Worm (Caenorhabditis elegans) whole organism, young adult: ENCODE data around the gene clec-63.
A peak's percentile ranks its signal among the peaks of the same experiment; 100 is the strongest.

Experiments used
- B0019.2 ChIP-seq: fragments of 200-800 bp; sonication (Bioruptor generic); conservative IDR thresholded peaks from 2 replicates; pipeline ENCODE4 v1.3.6; 2022; ENCODE audit warnings: missing genetic modification reagents, missing genetic modification characterization, missing compliant biosample characterization
- B0035.1 ChIP-seq: sonication (generic microtip); optimal IDR thresholded peaks from 2 replicates; lab custom pipeline; 2016; ENCODE audit warnings: missing genetic modification characterization, mild to moderate bottlenecking, missing compliant biosample characterization, missing genotype, missing genetic modification reagents
- D2030.7 ChIP-seq: fragments of 200-800 bp; sonication (Bioruptor generic); IDR thresholded peaks from 2 replicates; pipeline ENCODE4 v1.3.6; 2022; ENCODE audit warnings: missing genetic modification reagents, missing genetic modification characterization, missing compliant biosample characterization
- F49E8.2 ChIP-seq: sonication (generic microtip); optimal IDR thresholded peaks from 3 replicates; lab custom pipeline; 2017; ENCODE audit warnings: missing genetic modification characterization, mild to moderate bottlenecking, missing compliant biosample characterization, antibody characterized with exemption, moderate library complexity; ENCODE audit not compliant: insufficient read depth
- Y53G8AR.9 ChIP-seq: fragments of 200-800 bp; sonication (Bioruptor generic); conservative IDR thresholded peaks from 2 replicates; pipeline ENCODE4 v1.3.6; 2022; ENCODE audit warnings: missing genetic modification reagents, missing genetic modification characterization, missing compliant biosample characterization
- Y56A3A.18 ChIP-seq: fragments of 200-800 bp; sonication (Bioruptor generic); IDR thresholded peaks from 2 replicates; pipeline ENCODE4 v1.3.6; 2022; ENCODE audit warnings: missing genetic modification reagents, missing genetic modification characterization, missing compliant biosample characterization
- Y79H2A.3 ChIP-seq: fragments of 200-800 bp; sonication (Bioruptor generic); conservative IDR thresholded peaks from 2 replicates; pipeline ENCODE4 v1.3.6; 2022; ENCODE audit warnings: missing genetic modification reagents, missing genetic modification characterization, missing compliant biosample characterization
- Y95B8A.8 ChIP-seq: fragments of 200-800 bp; sonication (Bioruptor generic); IDR thresholded peaks from 2 replicates; pipeline ENCODE4 v1.3.6; 2022; ENCODE audit warnings: missing genetic modification reagents, missing genetic modification characterization, missing compliant biosample characterization
- attf-5 ChIP-seq: fragments of 200-800 bp; sonication (Bioruptor generic); optimal IDR thresholded peaks from 2 replicates; lab custom pipeline; 2018; ENCODE audit warnings: mild to moderate bottlenecking, missing genetic modification characterization, missing compliant biosample characterization
- bed-2 ChIP-seq: fragments of 200-800 bp; sonication (Bioruptor generic); IDR thresholded peaks from 2 replicates; pipeline ENCODE4 v1.3.6; 2022; ENCODE audit warnings: missing genetic modification reagents, missing genetic modification characterization, missing compliant biosample characterization
- ccch-3 ChIP-seq: fragments of 200-800 bp; sonication (Bioruptor generic); optimal IDR thresholded peaks from 2 replicates; lab custom pipeline; 2018; ENCODE audit warnings: mild to moderate bottlenecking, missing genetic modification characterization, missing compliant biosample characterization
- ceh-58 ChIP-seq: fragments of 200-800 bp; sonication (Bioruptor generic); IDR thresholded peaks from 2 replicates; pipeline ENCODE4 v1.3.6; 2022; ENCODE audit warnings: missing genetic modification characterization, missing compliant biosample characterization
- ceh-91 ChIP-seq: fragments of 200-800 bp; sonication (Bioruptor generic); IDR thresholded peaks from 2 replicates; pipeline ENCODE4 v1.3.6; 2022; ENCODE audit warnings: missing genetic modification reagents, missing genetic modification characterization, missing compliant biosample characterization
- chd-7 ChIP-seq: sonication (generic microtip); optimal IDR thresholded peaks from 2 replicates; lab custom pipeline; 2016; ENCODE audit warnings: mild to moderate bottlenecking, missing genetic modification characterization, moderate library complexity, missing compliant biosample characterization
- die-1 ChIP-seq: sonication (generic microtip); optimal IDR thresholded peaks from 2 replicates; lab custom pipeline; 2016; ENCODE audit warnings: missing genotype, mild to moderate bottlenecking, missing genetic modification characterization, missing compliant biosample characterization
- efl-1 ChIP-seq: fragments of 150-350 bp; optimal IDR thresholded peaks from 2 replicates; lab custom pipeline; 2014; ENCODE audit warnings: missing biosample characterization, missing genetic modification reagents, missing genetic modification characterization
- gei-17 ChIP-seq: fragments of 200-800 bp; sonication (Bioruptor generic); optimal IDR thresholded peaks from 2 replicates; lab custom pipeline; 2018; ENCODE audit warnings: mild to moderate bottlenecking, missing genetic modification characterization, missing compliant biosample characterization
- hlh-12 ChIP-seq: sonication (generic microtip); optimal IDR thresholded peaks from 2 replicates; lab custom pipeline; 2016; ENCODE audit warnings: missing genetic modification characterization, missing compliant biosample characterization
- hsf-1 ChIP-seq: fragments of 200-800 bp; sonication (Bioruptor generic); IDR thresholded peaks from 2 replicates; pipeline ENCODE4 v1.3.6; 2022; ENCODE audit warnings: missing genetic modification reagents, missing genetic modification characterization, missing compliant biosample characterization
- let-526 ChIP-seq: fragments of 200-800 bp; sonication (Bioruptor generic); IDR thresholded peaks from 2 replicates; pipeline ENCODE4 v1.3.6; 2022; ENCODE audit warnings: missing genetic modification reagents, missing genetic modification characterization, missing compliant biosample characterization
- lin-54 ChIP-seq: fragments of 200-800 bp; sonication (Bioruptor generic); optimal IDR thresholded peaks from 2 replicates; lab custom pipeline; 2018; ENCODE audit warnings: mild to moderate bottlenecking, missing genetic modification characterization, missing compliant biosample characterization
- lsl-1 ChIP-seq: fragments of 200-800 bp; sonication (Bioruptor generic); optimal IDR thresholded peaks from 2 replicates; lab custom pipeline; 2018; ENCODE audit warnings: mild to moderate bottlenecking, missing genetic modification characterization, moderate library complexity, missing compliant biosample characterization
- madf-6 ChIP-seq: fragments of 200-800 bp; sonication (Bioruptor generic); IDR thresholded peaks from 2 replicates; pipeline ENCODE4 v1.3.6; 2022; ENCODE audit warnings: missing genetic modification reagents, missing genetic modification characterization, missing compliant biosample characterization
- mcd-1 ChIP-seq: fragments of 200-800 bp; sonication (Bioruptor generic); IDR thresholded peaks from 2 replicates; pipeline ENCODE4 v1.3.6; 2022; ENCODE audit warnings: missing genetic modification reagents, missing genetic modification characterization, missing compliant biosample characterization
- mxl-1 ChIP-seq: sonication (generic microtip); optimal IDR thresholded peaks from 2 replicates; lab custom pipeline; 2016; ENCODE audit warnings: missing genetic modification characterization, missing compliant biosample characterization
- nhr-179 ChIP-seq: sonication (generic microtip); optimal IDR thresholded peaks from 2 replicates; lab custom pipeline; 2016; ENCODE audit warnings: mild to moderate bottlenecking, missing genetic modification characterization, missing compliant biosample characterization
- rcor-1 ChIP-seq: fragments of 200-800 bp; sonication (Bioruptor generic); IDR thresholded peaks from 2 replicates; pipeline ENCODE4 v1.3.6; 2022; ENCODE audit warnings: missing genetic modification reagents, missing genetic modification characterization, missing compliant biosample characterization
- repo-1 ChIP-seq: sonication (generic microtip); optimal IDR thresholded peaks from 2 replicates; lab custom pipeline; 2017; ENCODE audit warnings: mild to moderate bottlenecking, missing genetic modification characterization, missing compliant biosample characterization
- rpc-1 ChIP-seq, 2 experiments: fragments of 150-350 bp in 1 of 2; sonication (generic microtip) in 1 of 2; optimal IDR thresholded peaks; 2 replicates each; lab custom pipeline; 2014 to 2018; ENCODE audit warnings: missing biosample characterization in 1 of 2, missing genetic modification characterization in 1 of 2, missing genetic modification reagents in 1 of 2, missing genotype in 1 of 2
- snpc-3.4 ChIP-seq: sonication (generic microtip); optimal IDR thresholded peaks from 2 replicates; lab custom pipeline; 2017; ENCODE audit warnings: missing genetic modification characterization, mild to moderate bottlenecking, missing compliant biosample characterization, antibody characterized with exemption, moderate library complexity, missing genotype, missing genetic modification reagents
- snpc-4 ChIP-seq, 5 experiments: fragments of 150-350 bp in 1 of 5; sonication (generic microtip) in 4 of 5; optimal IDR thresholded peaks; 2 replicates each; lab custom pipeline; 2014 to 2018; ENCODE audit warnings: missing genetic modification characterization in 5 of 5, missing biosample characterization in 3 of 5, antibody characterized with exemption in 2 of 5, mild to moderate bottlenecking in 2 of 5, missing compliant biosample characterization in 2 of 5, missing genotype in 2 of 5, moderate library complexity in 2 of 5, missing genetic modification reagents in 1 of 5
- somi-1 ChIP-seq: fragments of 200-800 bp; sonication (Bioruptor generic); optimal IDR thresholded peaks from 2 replicates; lab custom pipeline; 2018; ENCODE audit warnings: mild to moderate bottlenecking, missing genetic modification characterization, missing compliant biosample characterization
- tbp1 ChIP-seq: fragments of 200-800 bp; sonication (Bioruptor generic); optimal IDR thresholded peaks from 2 replicates; lab custom pipeline; 2018; ENCODE audit warnings: mild to moderate bottlenecking, missing genetic modification characterization, missing compliant biosample characterization
- tbx-9 ChIP-seq: sonication (generic microtip); optimal IDR thresholded peaks from 2 replicates; lab custom pipeline; 2016; ENCODE audit warnings: borderline replicate concordance, missing genetic modification characterization, inconsistent platforms, missing compliant biosample characterization
- tlf-1 ChIP-seq: fragments of 200-800 bp; sonication (Bioruptor generic); optimal IDR thresholded peaks from 2 replicates; lab custom pipeline; 2018; ENCODE audit warnings: mild to moderate bottlenecking, missing genetic modification characterization, missing compliant biosample characterization
- unc-130 ChIP-seq: sonication (generic microtip); optimal IDR thresholded peaks from 2 replicates; lab custom pipeline; 2016; ENCODE audit warnings: missing genetic modification reagents, missing genetic modification characterization, missing compliant biosample characterization
- unc-62 ChIP-seq: fragments of 150-350 bp; optimal IDR thresholded peaks from 2 replicates; lab custom pipeline; 2014; ENCODE audit warnings: missing biosample characterization, missing genetic modification reagents, missing genetic modification characterization
- zfh-2 ChIP-seq: fragments of 200-800 bp; sonication (Bioruptor generic); conservative IDR thresholded peaks from 2 replicates; pipeline ENCODE4 v1.3.6; 2022; ENCODE audit warnings: missing genetic modification reagents, missing genetic modification characterization, missing compliant biosample characterization
- ztf-18 ChIP-seq: sonication (generic microtip); optimal IDR thresholded peaks from 2 replicates; lab custom pipeline; 2016; ENCODE audit warnings: missing genotype, mild to moderate bottlenecking, missing genetic modification characterization, missing compliant biosample characterization

The clec-63 gene

DNA sequence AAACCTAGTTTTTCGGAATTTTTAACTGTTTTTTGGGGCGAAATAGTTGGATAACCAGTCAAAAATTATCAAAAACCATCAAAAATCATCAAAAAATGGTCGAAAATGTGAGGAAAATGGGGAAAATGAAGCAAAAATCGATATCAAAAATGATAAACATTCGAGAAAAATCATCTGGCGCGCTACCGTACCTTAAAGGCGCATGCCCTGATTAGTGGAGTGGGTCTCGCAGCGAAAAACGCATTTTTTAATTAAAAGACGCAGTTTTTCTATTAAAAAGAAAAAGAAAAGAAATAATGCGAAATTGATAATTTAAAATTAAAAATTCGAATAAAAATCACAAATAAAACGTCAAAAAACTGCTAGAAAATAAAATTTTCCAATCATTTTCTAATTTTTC, 15.0 kb upstream of the clec-63 start, which contains the start of gene F35C5.1 (continued):
- TF ChIP-seq F49E8.2 (tag; lab: Kevin White, UChicago) = peak; percentile 64
- no peak for TF ChIP-seq B0035.1 (tag; lab: Kevin White, UChicago)
- no peak for TF ChIP-seq chd-7
- peak; percentile 20 for TF ChIP-seq unc-130 (GFP tag; lab: Kevin White, UChicago)
- no peak for TF ChIP-seq let-526 (GFP tag; lab: Robert Waterston, UW)
- peak; percentile 67 for TF ChIP-seq lin-54
- no peak for TF ChIP-seq somi-1 (GFP tag; lab: Kevin White, UChicago)
- peak; percentile 87 for TF ChIP-seq efl-1 (GFP tag; lab: Kevin White, UChicago)
- no peak; the same call in 1 of the 2 replicates for TF ChIP-seq B0019.2 (GFP tag; lab: Robert Waterston, UW)
- no peak for TF ChIP-seq gei-17 (GFP tag; lab: Kevin White, UChicago)
- TF ChIP-seq die-1 (tag; lab: Kevin White, UChicago) = no peak
- no peak for TF ChIP-seq ceh-58 (GFP tag; lab: Robert Waterston, UW)
- TF ChIP-seq mcd-1 = peak; percentile 43; the same call in 1 of the 2 replicates
- TF ChIP-seq zfh-2 (GFP tag; lab: Robert Waterston, UW) = no peak
- TF ChIP-seq repo-1 (tag; lab: Kevin White, UChicago) = no peak
- TF ChIP-seq D2030.7 (GFP tag; lab: Robert Waterston, UW) = peak; percentile 78
- TF ChIP-seq hlh-12 (tag; lab: Kevin White, UChicago) = no peak
- TF ChIP-seq rpc-1 (optimal IDR thresholded peaks at IDR 0.05; lab: Kevin White, UChicago) = no peak
- TF ChIP-seq rpc-1 (tag; optimal IDR thresholded peaks at IDR 0.05; lab: Kevin White, UChicago) = no peak
- TF ChIP-seq lsl-1 (GFP tag; lab: Kevin White, UChicago) = peak; percentile 94
- no peak for TF ChIP-seq unc-62 (GFP tag; lab: Kevin White, UChicago)
- peak; percentile 25 for TF ChIP-seq tbp1 (GFP tag; lab: Kevin White, UChicago)
- TF ChIP-seq bed-2 (GFP tag; lab: Robert Waterston, UW) = no peak
- 0 out of 2 replicates have a peak, but pooled peaks have one; percentile 46 for TF ChIP-seq Y95B8A.8 (GFP tag; lab: Robert Waterston, UW)
- TF ChIP-seq ceh-91 = peak; percentile 72
- TF ChIP-seq ccch-3 (GFP tag; lab: Kevin White, UChicago) = no peak
- no peak for TF ChIP-seq mxl-1 (tag; lab: Kevin White, UChicago)
- TF ChIP-seq nhr-179 (tag; lab: Kevin White, UChicago) = no peak
- peak; percentile 95 for TF ChIP-seq madf-6 (GFP tag; lab: Robert Waterston, UW)
- peak; percentile 20; the same call in 1 of the 2 replicates for TF ChIP-seq rcor-1 (GFP tag; lab: Robert Waterston, UW)
- TF ChIP-seq Y79H2A.3 (GFP tag; lab: Robert Waterston, UW) = no peak
- peak; percentile 24 for TF ChIP-seq snpc-4 (GFP tag; optimal IDR thresholded peaks at IDR 0.05; lab: Kevin White, UChicago)
- peak in 2 of 4 experiments; percentile 18 to 30 for TF ChIP-seq snpc-4 (tag; optimal IDR thresholded peaks at IDR 0.05; lab: Kevin White, UChicago)
- no peak for TF ChIP-seq tlf-1 (GFP tag; lab: Kevin White, UChicago)
- no peak for TF ChIP-seq tbx-9 (tag; lab: Kevin White, UChicago)
- no peak for TF ChIP-seq attf-5 (GFP tag; lab: Kevin White, UChicago)
- TF ChIP-seq hsf-1 (GFP tag; lab: Robert Waterston, UW) = peak; percentile 97
- TF ChIP-seq ztf-18 (tag; lab: Kevin White, UChicago) = no peak
- TF ChIP-seq snpc-3.4 = peak; percentile 77
- no peak for TF ChIP-seq Y56A3A.18 (GFP tag; lab: Robert Waterston, UW)
- no peak for TF ChIP-seq Y53G8AR.9 (GFP tag; lab: Robert Waterston, UW)
- TF ChIP-seq, all 124 proteins: peak for 25
